Fruit fly (Drosophila melanogaster): ENCODE measurements around the gene Gr94a.
A peak's percentile ranks its signal among the peaks of the same experiment; 100 is the strongest.

Gene Gr94a

dm6 chr3R:23046529-23046943 is 5.0 kb upstream of the Gr94a start (continued):
- TF ChIP-seq CG3995 (GFP tag; optimal IDR thresholded peaks at IDR 0.05) (no peak), Bgb (GFP tag; IDR thresholded peaks at IDR 0.05; ENCODE audit: partially characterized antibody) (no peak), CG11456 (GFP tag; IDR thresholded peaks at IDR 0.05) (peak; percentile 71; the same call in 2 of the 3 replicates), CG6813 (GFP tag; optimal IDR thresholded peaks at IDR 0.05) (no peak), CG6272 (GFP tag; IDR thresholded peaks at IDR 0.05) (no peak), Fer1 (GFP tag; optimal IDR thresholded peaks at IDR 0.05) (no peak), CG12104 (GFP tag; optimal IDR thresholded peaks at IDR 0.05) (no peak), unpg (GFP tag; optimal IDR thresholded peaks at IDR 0.05) (peak; percentile 43), NC2α (GFP tag; optimal IDR thresholded peaks at IDR 0.05) (no peak), CG7271 (tag; optimal IDR thresholded peaks at IDR 0.05) (no peak), Myb (GFP tag; optimal IDR thresholded peaks at IDR 0.05) (peak; percentile 50), CG17802 (tag; optimal IDR thresholded peaks at IDR 0.05) (no peak), tin (GFP tag; optimal IDR thresholded peaks at IDR 0.05) (no peak), Oaz (GFP tag; IDR thresholded peaks at IDR 0.05) (no peak), CG4328 (GFP tag; optimal IDR thresholded peaks at IDR 0.05) (no peak), CG9797 (GFP tag; optimal IDR thresholded peaks at IDR 0.05) (no peak), CG9727 (GFP tag; optimal IDR thresholded peaks at IDR 0.05) (no peak), CG30020 (tag; optimal IDR thresholded peaks at IDR 0.05) (no peak), Mad (GFP tag; optimal IDR thresholded peaks at IDR 0.05) (peak; percentile 40), CG17912 (GFP tag; optimal IDR thresholded peaks at IDR 0.05) (no peak), HHEX (GFP tag; optimal IDR thresholded peaks at IDR 0.05) (peak; percentile 11), Rx (GFP tag; IDR thresholded peaks at IDR 0.05) (0 out of 2 replicates have a peak, but pooled peaks have one; percentile 24), p53 (GFP tag; optimal IDR thresholded peaks at IDR 0.05) (no peak), grau (tag; optimal IDR thresholded peaks at IDR 0.05) (peak; percentile 54), HLH54F (GFP tag; optimal IDR thresholded peaks at IDR 0.05) (peak; percentile 67), Asciz (GFP tag; optimal IDR thresholded peaks at IDR 0.05) (no peak), CG4707 (GFP tag; optimal IDR thresholded peaks at IDR 0.05) (no peak), caup (GFP tag; optimal IDR thresholded peaks at IDR 0.05; ENCODE audit: severe bottlenecking) (peak; percentile 40), CG16815 (GFP tag; optimal IDR thresholded peaks at IDR 0.05) (peak; percentile 20), ara (GFP tag; IDR thresholded peaks at IDR 0.05) (no peak)

dm6 chr3R:23048089-23048689 is 3.3 kb upstream of the Gr94a start, which contains the start of gene CG17121:
TSS of gene CG17121 (minus strand) at chr3R:23048214.
- peak; percentile 63 for TF ChIP-seq CG12769 (tag; optimal IDR thresholded peaks at IDR 0.05)
- no peak for TF ChIP-seq phol (tag; optimal IDR thresholded peaks at IDR 0.05)
- TF ChIP-seq grn (GFP tag; optimal IDR thresholded peaks at IDR 0.05): peak; percentile 94
- peak; percentile 49 for TF ChIP-seq sqz (GFP tag; optimal IDR thresholded peaks at IDR 0.05)
- TF ChIP-seq nerfin-1 (tag; optimal IDR thresholded peaks at IDR 0.05): no peak
- no peak for TF ChIP-seq gsb (GFP tag; IDR thresholded peaks at IDR 0.05)
- no peak for TF ChIP-seq trem (tag; optimal IDR thresholded peaks at IDR 0.05)
- peak; percentile 18; the same call in 1 of the 2 replicates for TF ChIP-seq Bgb (GFP tag; IDR thresholded peaks at IDR 0.05; ENCODE audit: partially characterized antibody)
- TF ChIP-seq CG7745 (tag; optimal IDR thresholded peaks at IDR 0.05): no peak
- no peak for TF ChIP-seq sr (GFP tag; IDR thresholded peaks at IDR 0.05)
- peak; percentile 20 for TF ChIP-seq Jarid2 (GFP tag; optimal IDR thresholded peaks at IDR 0.05)
- TF ChIP-seq CG13287 (GFP tag; IDR thresholded peaks at IDR 0.05; ENCODE audit: partially characterized antibody): peak; percentile 24; the same call in 1 of the 2 replicates
- no peak for TF ChIP-seq D19A (tag; optimal IDR thresholded peaks at IDR 0.05)
- 0 out of 3 replicates have a peak, but pooled peaks have one; percentile 9 for TF ChIP-seq CG2199 (GFP tag; IDR thresholded peaks at IDR 0.05)
- peak; percentile 80 for TF ChIP-seq abd-A (tag; optimal IDR thresholded peaks at IDR 0.05)
- peak; percentile 97 for TF ChIP-seq z (GFP tag; IDR thresholded peaks at IDR 0.05)
- no peak for TF ChIP-seq Kr (GFP tag; optimal IDR thresholded peaks at IDR 0.05)
- TF ChIP-seq Fer2 (tag; optimal IDR thresholded peaks at IDR 0.05): no peak
- TF ChIP-seq CG4707 (GFP tag; optimal IDR thresholded peaks at IDR 0.05): peak; percentile 64
- TF ChIP-seq bbx (GFP tag; IDR thresholded peaks at IDR 0.05; ENCODE audit: partially characterized antibody): 0 out of 2 replicates have a peak, but pooled peaks have one; percentile 30
- peak; percentile 94 for TF ChIP-seq pros (GFP tag; optimal IDR thresholded peaks at IDR 0.05)

Data from whole organism, embryonic.